Fruit fly (Drosophila melanogaster) whole organism, embryonic: ENCODE measurements around the gene spo.

Experiments
- ATbp ChIP-seq: fragments of 200-800 bp; sonication (Bioruptor generic); optimal IDR thresholded peaks from 2 replicates; lab custom pipeline; 2017; ENCODE audit warnings: missing biosample characterization, mild to moderate bottlenecking, missing genetic modification characterization, missing genetic modification reagents
- Aef1 ChIP-seq: fragments of 200-800 bp; sonication (Bioruptor generic); IDR thresholded peaks from 3 replicates; pipeline ENCODE4 v1.3.6; 2022; ENCODE audit warnings: missing biosample characterization, missing genetic modification characterization
- Asciz ChIP-seq: fragments of 200-800 bp; sonication (Bioruptor generic); optimal IDR thresholded peaks from 2 replicates; lab custom pipeline; 2017; ENCODE audit warnings: missing biosample characterization, mild to moderate bottlenecking, missing genetic modification characterization, missing genetic modification reagents
- Atf3 ChIP-seq: fragments of 200-800 bp; sonication (Bioruptor generic); optimal IDR thresholded peaks from 3 replicates; lab custom pipeline; 2016; ENCODE audit warnings: missing biosample characterization, missing genetic modification characterization
- BtbVII ChIP-seq: fragments of 200-800 bp; sonication (Bioruptor generic); optimal IDR thresholded peaks from 3 replicates; lab custom pipeline; 2017; ENCODE audit warnings: missing biosample characterization, mild to moderate bottlenecking, missing genetic modification characterization
- CG1024 ChIP-seq: fragments of 200-800 bp; sonication (Bioruptor generic); IDR thresholded peaks from 2 replicates; pipeline ENCODE4 v1.3.6; 2022; ENCODE audit warnings: missing biosample characterization, missing genetic modification characterization
- CG11696 ChIP-seq: fragments of 200-800 bp; sonication (Bioruptor generic); IDR thresholded peaks from 2 replicates; pipeline ENCODE4 v1.3.6; 2022; ENCODE audit warnings: missing biosample characterization, missing genetic modification characterization
- CG12299 ChIP-seq: fragments of 200-800 bp; sonication (Bioruptor generic); optimal IDR thresholded peaks from 2 replicates; lab custom pipeline; 2018; ENCODE audit warnings: missing biosample characterization, mild to moderate bottlenecking, missing genetic modification characterization
- CG12659 ChIP-seq: fragments of 200-800 bp; sonication (Bioruptor generic); optimal IDR thresholded peaks from 3 replicates; lab custom pipeline; 2017; ENCODE audit warnings: mild to moderate bottlenecking, missing biosample characterization, missing genetic modification reagents, missing genetic modification characterization
- CG12744 ChIP-seq: fragments of 200-800 bp; sonication (Bioruptor generic); optimal IDR thresholded peaks from 2 replicates; lab custom pipeline; 2016; ENCODE audit warnings: missing biosample characterization, missing genetic modification characterization
- CG13424 ChIP-seq: fragments of 200-800 bp; sonication (Bioruptor generic); optimal IDR thresholded peaks from 2 replicates; lab custom pipeline; 2019; ENCODE audit warnings: missing biosample characterization, mild to moderate bottlenecking, missing genetic modification characterization, moderate library complexity
- CG14667 ChIP-seq: fragments of 200-800 bp; sonication (Bioruptor generic); IDR thresholded peaks from 2 replicates; pipeline ENCODE4 v1.3.6; 2022; ENCODE audit warnings: missing biosample characterization, missing genetic modification characterization
- CG14710 ChIP-seq: fragments of 200-800 bp; sonication (Bioruptor generic); optimal IDR thresholded peaks from 3 replicates; lab custom pipeline; 2019; ENCODE audit warnings: missing biosample characterization, mild to moderate bottlenecking, missing genetic modification characterization, moderate library complexity
- CG15514 ChIP-seq: fragments of 200-800 bp; sonication (Bioruptor generic); optimal IDR thresholded peaks from 3 replicates; lab custom pipeline; 2017; ENCODE audit warnings: missing biosample characterization, missing genetic modification characterization, mild to moderate bottlenecking, moderate library complexity, missing genetic modification reagents
- CG1603 ChIP-seq: fragments of 200-800 bp; sonication (Bioruptor generic); optimal IDR thresholded peaks from 2 replicates; lab custom pipeline; 2019; ENCODE audit warnings: missing biosample characterization, mild to moderate bottlenecking, missing genetic modification characterization, moderate library complexity
- CG17568 ChIP-seq: fragments of 200-800 bp; sonication (Bioruptor generic); optimal IDR thresholded peaks from 2 replicates; lab custom pipeline; 2018; ENCODE audit warnings: missing biosample characterization, mild to moderate bottlenecking, missing genetic modification characterization, moderate library complexity
- CG17912 ChIP-seq: fragments of 200-800 bp; sonication (Bioruptor generic); optimal IDR thresholded peaks from 2 replicates; lab custom pipeline; 2018; ENCODE audit warnings: missing biosample characterization, mild to moderate bottlenecking, missing genetic modification characterization
- CG2202 ChIP-seq: fragments of 200-800 bp; sonication (Bioruptor generic); optimal IDR thresholded peaks from 2 replicates; lab custom pipeline; 2018; ENCODE audit warnings: missing biosample characterization, mild to moderate bottlenecking, missing genetic modification characterization
- CG30403 ChIP-seq: fragments of 200-800 bp; sonication (Bioruptor generic); optimal IDR thresholded peaks from 3 replicates; lab custom pipeline; 2016; ENCODE audit warnings: missing biosample characterization, missing genetic modification characterization
- CG31388 ChIP-seq: fragments of 200-800 bp; sonication (Bioruptor generic); optimal IDR thresholded peaks from 2 replicates; lab custom pipeline; 2016; ENCODE audit warnings: missing biosample characterization, missing genetic modification characterization
- CG33557 ChIP-seq: fragments of 200-800 bp; sonication (Bioruptor generic); optimal IDR thresholded peaks from 2 replicates; lab custom pipeline; 2019; ENCODE audit warnings: missing biosample characterization, mild to moderate bottlenecking, missing genetic modification characterization, moderate library complexity
- CG4360 ChIP-seq: fragments of 200-800 bp; sonication (Bioruptor generic); IDR thresholded peaks from 2 replicates; pipeline ENCODE4 v1.3.6; 2022; ENCODE audit warnings: missing biosample characterization, missing genetic modification characterization
- CG6689 ChIP-seq: fragments of 200-800 bp; sonication (Bioruptor generic); IDR thresholded peaks from 2 replicates; pipeline ENCODE4 v1.3.6; 2022; ENCODE audit warnings: missing biosample characterization, missing genetic modification characterization
- CG7839 ChIP-seq: fragments of 200-800 bp; sonication (Bioruptor generic); optimal IDR thresholded peaks from 3 replicates; lab custom pipeline; 2018; ENCODE audit warnings: missing biosample characterization, mild to moderate bottlenecking, missing genetic modification characterization, moderate library complexity
- CG9797 ChIP-seq: fragments of 200-800 bp; sonication (Bioruptor generic); optimal IDR thresholded peaks from 3 replicates; lab custom pipeline; 2018; ENCODE audit warnings: missing biosample characterization, mild to moderate bottlenecking, missing genetic modification characterization
- CG9876 ChIP-seq: fragments of 200-800 bp; sonication (Bioruptor generic); optimal IDR thresholded peaks from 2 replicates; lab custom pipeline; 2016; ENCODE audit warnings: missing biosample characterization, missing genetic modification characterization
- CoRest ChIP-seq: fragments of 200-800 bp; sonication (Bioruptor generic); optimal IDR thresholded peaks from 3 replicates; lab custom pipeline; 2018; ENCODE audit warnings: missing biosample characterization, mild to moderate bottlenecking, missing genetic modification characterization, moderate library complexity
- Dek ChIP-seq: fragments of 200-800 bp; sonication (Bioruptor generic); optimal IDR thresholded peaks from 3 replicates; lab custom pipeline; 2019; ENCODE audit warnings: missing biosample characterization, mild to moderate bottlenecking, missing genetic modification characterization, moderate library complexity
- Dref ChIP-seq: fragments of 200-800 bp; sonication (Bioruptor generic); IDR thresholded peaks from 2 replicates; pipeline ENCODE4 v1.3.6; 2022; ENCODE audit warnings: missing biosample characterization, missing genetic modification characterization
- Eip74EF ChIP-seq, 2 experiments: fragments of 200-800 bp in 1 of 2; fragments of >200 bp in 1 of 2; sonication (Bioruptor generic) in 1 of 2; optimal IDR thresholded peaks; 2 replicates each; lab custom pipeline; 2017 to 2019; ENCODE audit warnings: missing biosample characterization in 2 of 2, missing genetic modification characterization in 2 of 2, mild to moderate bottlenecking in 1 of 2, moderate library complexity in 1 of 2
- Gug ChIP-seq: fragments of 200-800 bp; sonication (Bioruptor generic); IDR thresholded peaks from 4 replicates; pipeline ENCODE4 v1.3.6; 2022; ENCODE audit warnings: missing biosample characterization, missing genetic modification characterization
- HmgZ ChIP-seq: fragments of 200-800 bp; sonication (Bioruptor generic); optimal IDR thresholded peaks from 2 replicates; lab custom pipeline; 2018; ENCODE audit warnings: missing biosample characterization, mild to moderate bottlenecking, missing genetic modification characterization
- YL-1 ChIP-seq: fragments of 200-800 bp; sonication (Bioruptor generic); optimal IDR thresholded peaks from 3 replicates; lab custom pipeline; 2017; ENCODE audit warnings: missing biosample characterization, mild to moderate bottlenecking, missing genetic modification characterization
- ac ChIP-seq: fragments of 200-800 bp; sonication (Bioruptor generic); optimal IDR thresholded peaks from 3 replicates; lab custom pipeline; 2017; ENCODE audit warnings: missing biosample characterization, mild to moderate bottlenecking, missing genetic modification characterization
- ase ChIP-seq: fragments of 200-800 bp; sonication (Bioruptor generic); IDR thresholded peaks from 3 replicates; pipeline ENCODE4 v1.3.6; 2022; ENCODE audit warnings: missing biosample characterization, missing genetic modification characterization
- cad ChIP-seq: fragments of >200 bp; optimal IDR thresholded peaks from 2 replicates; lab custom pipeline; 2017; ENCODE audit warnings: missing biosample characterization, missing genetic modification characterization
- chm ChIP-seq: fragments of 200-800 bp; sonication (Bioruptor generic); IDR thresholded peaks from 2 replicates; pipeline ENCODE4 v1.3.6; 2022; ENCODE audit warnings: missing biosample characterization, missing genetic modification characterization
- dpn ChIP-seq, 2 experiments: fragments of 200-800 bp; sonication (Bioruptor generic); optimal IDR thresholded peaks; 3 replicates each; lab custom pipeline; 2016; ENCODE audit warnings: missing biosample characterization in 2 of 2, missing genetic modification characterization in 2 of 2
- ind ChIP-seq: fragments of 200-800 bp; sonication (Bioruptor generic); optimal IDR thresholded peaks from 3 replicates; lab custom pipeline; 2016; ENCODE audit warnings: missing biosample characterization, missing genetic modification characterization
- lab ChIP-seq: fragments of 200-800 bp; sonication (Bioruptor generic); optimal IDR thresholded peaks from 3 replicates; lab custom pipeline; 2017; ENCODE audit warnings: missing biosample characterization, missing genetic modification characterization, mild to moderate bottlenecking, moderate library complexity, missing genetic modification reagents
- nmo ChIP-seq: fragments of 200-800 bp; sonication (Bioruptor generic); optimal IDR thresholded peaks from 2 replicates; lab custom pipeline; 2018; ENCODE audit warnings: missing biosample characterization, mild to moderate bottlenecking, missing genetic modification characterization, moderate library complexity
- odd ChIP-seq: fragments of 200-800 bp; sonication (Bioruptor generic); optimal IDR thresholded peaks from 2 replicates; lab custom pipeline; 2017; ENCODE audit warnings: missing biosample characterization, mild to moderate bottlenecking, missing genetic modification characterization
- org-1 ChIP-seq: fragments of 200-800 bp; sonication (Bioruptor generic); optimal IDR thresholded peaks from 2 replicates; lab custom pipeline; 2017; ENCODE audit warnings: missing biosample characterization, missing genetic modification characterization
- pita ChIP-seq: fragments of 200-800 bp; sonication (Bioruptor generic); optimal IDR thresholded peaks from 2 replicates; lab custom pipeline; 2017; ENCODE audit warnings: missing biosample characterization, mild to moderate bottlenecking, missing genetic modification characterization
- scrt ChIP-seq: fragments of 200-800 bp; sonication (Bioruptor generic); optimal IDR thresholded peaks from 2 replicates; lab custom pipeline; 2018; ENCODE audit warnings: missing biosample characterization, mild to moderate bottlenecking, missing genetic modification characterization, moderate library complexity
- sens-2 ChIP-seq: fragments of 200-800 bp; sonication (Bioruptor generic); IDR thresholded peaks from 2 replicates; pipeline ENCODE4 v1.3.6; 2022; ENCODE audit warnings: missing biosample characterization, missing genetic modification characterization
- trem ChIP-seq: fragments of 200-800 bp; optimal IDR thresholded peaks from 3 replicates; lab custom pipeline; 2019; ENCODE audit warnings: missing biosample characterization, mild to moderate bottlenecking, missing genetic modification characterization, moderate library complexity
- vfl ChIP-seq: fragments of 200-800 bp; sonication (Bioruptor generic); optimal IDR thresholded peaks from 2 replicates; lab custom pipeline; 2016; ENCODE audit warnings: missing biosample characterization, missing genetic modification characterization

Gene spo

DNA sequence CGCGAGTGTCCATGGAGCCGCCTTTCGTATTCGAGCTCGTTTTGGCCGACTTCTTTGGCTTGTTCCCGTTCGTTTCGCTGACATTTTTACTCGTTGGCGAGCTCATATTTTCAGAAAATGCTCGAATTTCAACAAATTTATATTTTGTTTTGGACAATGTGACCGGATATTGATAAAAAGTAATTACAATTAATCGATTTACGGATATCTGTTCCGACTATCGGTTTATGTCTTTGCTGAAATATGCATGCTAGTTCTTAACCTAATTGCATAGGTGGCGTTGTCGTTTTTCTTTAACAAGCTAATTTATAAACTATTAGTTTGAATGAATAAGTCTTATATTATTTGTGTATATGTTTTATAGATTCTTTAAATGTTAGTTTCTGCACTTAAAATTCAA lies 15.8 kb upstream of the spo start, which contains the start of gene Eaf6 (continued):
- TF ChIP-seq Atf3 (GFP tag; lab: Kevin White, UChicago) (no peak), CG30403 (GFP tag; lab: Kevin White, UChicago) (no peak), pita (peak; percentile 63), CG15514 (peak; percentile 32), CG31388 (GFP tag; lab: Kevin White, UChicago) (no peak), CG1603 (tag; lab: Kevin White, UChicago) (peak; percentile 33), scrt (GFP tag; lab: Kevin White, UChicago) (no peak), CG11696 (GFP tag; lab: Robert Waterston, UW) (no peak), ase (GFP tag; lab: Robert Waterston, UW) (no peak), CG13424 (no peak), CG9797 (GFP tag; lab: Kevin White, UChicago) (peak; percentile 56), Dref (peak; percentile 88), CG12299 (no peak), HmgZ (peak; percentile 37), CoRest (tag; lab: Kevin White, UChicago) (peak; percentile 15), nmo (GFP tag; lab: Kevin White, UChicago) (peak; percentile 45), CG12659 (GFP tag; lab: Kevin White, UChicago) (peak; percentile 58), CG7839 (tag; lab: Kevin White, UChicago) (peak; percentile 24), Aef1 (no peak), CG14710 (peak; percentile 49), YL-1 (GFP tag; lab: Kevin White, UChicago) (peak; percentile 61), CG1024 (GFP tag; lab: Robert Waterston, UW) (no peak), CG17568 (no peak)
- TF ChIP-seq, all 482 proteins: peak for 64

DNA sequence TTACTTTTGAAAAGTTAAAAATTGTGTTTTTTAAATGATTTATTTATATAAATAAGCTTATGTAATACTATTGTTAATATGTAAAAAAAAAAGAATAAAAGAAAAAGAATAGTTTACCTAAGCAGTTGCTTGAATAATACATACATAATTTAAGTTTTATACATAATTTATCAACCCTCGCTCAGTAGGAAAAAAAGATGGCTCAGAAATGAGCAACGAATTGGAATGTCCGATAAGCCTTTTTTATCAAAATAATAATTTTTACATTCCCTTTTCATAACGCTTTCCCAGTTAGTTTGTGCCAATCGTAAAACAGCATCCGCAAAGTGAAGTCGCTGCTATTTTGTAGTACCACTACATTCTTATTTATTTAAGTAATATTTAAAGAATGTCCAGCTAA lies 12.1 kb upstream of the spo start, which contains the start of gene mthl2:
Gene mthl2, plus strand, starts transcription at position 301 of the 400 bp plus-strand sequence.
- no peak for TF ChIP-seq Dek (tag; lab: Kevin White, UChicago)
- no peak for TF ChIP-seq dpn (GFP tag; optimal IDR thresholded peaks at IDR 0.05; lab: Kevin White, UChicago)
- TF ChIP-seq Asciz (GFP tag; lab: Kevin White, UChicago): no peak
- TF ChIP-seq, all 482 proteins: peak for 0

DNA sequence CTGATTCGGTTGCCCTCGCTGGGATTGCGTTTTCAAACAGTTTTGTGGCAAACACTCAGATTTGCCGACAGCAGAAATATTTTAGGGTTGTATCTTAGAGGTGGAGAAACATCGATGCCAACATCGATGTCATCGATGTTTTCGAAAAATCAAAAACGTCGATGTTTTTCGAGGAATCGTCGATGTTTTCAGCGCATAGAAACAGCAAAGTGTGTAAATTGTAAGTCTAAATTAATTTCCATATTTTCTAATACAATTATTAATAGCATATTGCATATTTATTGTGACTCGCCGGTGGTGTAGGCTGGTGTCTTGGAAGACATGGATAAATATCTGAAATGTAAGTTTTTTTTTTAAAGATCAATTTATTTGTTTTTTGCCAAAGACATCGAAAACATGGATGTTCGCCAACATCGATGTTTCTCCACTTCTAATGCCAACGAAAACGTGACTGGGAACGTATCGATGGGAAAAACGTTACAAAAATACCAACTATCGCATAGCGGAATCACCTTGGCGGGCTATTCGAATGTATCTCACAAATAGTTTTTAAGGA lies 11.6 kb upstream of the spo start, which contains the start of gene TM9SF3:
Gene TM9SF3, minus strand, starts transcription at position 120 of the 556 bp plus-strand sequence.
- TF ChIP-seq ac (GFP tag; lab: Kevin White, UChicago) (no peak), CG11696 (GFP tag; lab: Robert Waterston, UW) (no peak), CG12744 (GFP tag; lab: Kevin White, UChicago) (no peak), cad (GFP tag; lab: Kevin White, UChicago) (no peak), CG30403 (GFP tag; lab: Kevin White, UChicago) (peak; percentile 46), ind (GFP tag; lab: Kevin White, UChicago) (no peak), CG2202 (tag; lab: Kevin White, UChicago) (no peak), CG9876 (GFP tag; lab: Kevin White, UChicago) (no peak), CG14667 (GFP tag; lab: Robert Waterston, UW) (no peak), CG4360 (GFP tag; lab: Robert Waterston, UW) (no peak), CG17912 (GFP tag; lab: Kevin White, UChicago) (no peak), CG6689 (GFP tag; lab: Robert Waterston, UW) (no peak), ATbp (GFP tag; lab: Kevin White, UChicago) (no peak), trem (tag; lab: Kevin White, UChicago) (peak; percentile 37), BtbVII (GFP tag; lab: Kevin White, UChicago) (no peak), Gug (GFP tag; lab: Robert Waterston, UW) (0 out of 4 replicates have a peak, but pooled peaks have one; percentile 9), sens-2 (GFP tag; lab: Robert Waterston, UW) (no peak), chm (GFP tag; lab: Robert Waterston, UW) (no peak), Eip74EF (GFP tag; optimal IDR thresholded peaks at IDR 0.05; lab: Kevin White, UChicago) (no peak), CG33557 (GFP tag; lab: Kevin White, UChicago) (no peak), odd (GFP tag; lab: Kevin White, UChicago) (no peak), vfl (GFP tag; lab: Kevin White, UChicago) (peak; percentile 13), lab (GFP tag; lab: Kevin White, UChicago) (no peak), org-1 (no peak)
